Worm (Caenorhabditis elegans) whole organism, L4 larva: Measurements from ENCODE around the gene F15H10.8.

ENCODE experiments used
- F49E8.2 ChIP-seq: sonication (generic microtip); optimal IDR thresholded peaks from 2 replicates; lab custom pipeline; 2016; ENCODE audit warnings: missing compliant biosample characterization, mild to moderate bottlenecking, missing genetic modification characterization, borderline replicate concordance
- T26A8.4 ChIP-seq: fragments of 200-800 bp; sonication (Bioruptor generic); IDR thresholded peaks from 2 replicates; pipeline ENCODE4 v1.3.6; 2022; ENCODE audit warnings: missing genetic modification characterization, missing compliant biosample characterization
- Y105C5A.15 ChIP-seq: fragments of 200-800 bp; sonication (Bioruptor generic); IDR thresholded peaks from 2 replicates; pipeline ENCODE4 v1.3.6; 2022; ENCODE audit warnings: missing genetic modification characterization, missing compliant biosample characterization
- aha-1 ChIP-seq: fragments of 150-350 bp; peaks from one replicate; lab custom pipeline; 2014; ENCODE audit warnings: missing biosample characterization, missing genetic modification characterization
- ceh-20 ChIP-seq: fragments of 200-800 bp; sonication (Bioruptor generic); IDR thresholded peaks from 2 replicates; pipeline ENCODE4 v1.3.6; 2022; ENCODE audit warnings: missing genetic modification reagents, missing genetic modification characterization, missing compliant biosample characterization
- ceh-44 ChIP-seq: fragments of 200-800 bp; sonication (Bioruptor generic); IDR thresholded peaks from 2 replicates; pipeline ENCODE4 v1.3.6; 2022; ENCODE audit warnings: missing genetic modification reagents, missing genetic modification characterization, missing compliant biosample characterization
- ctbp-1 ChIP-seq: fragments of 200-800 bp; sonication (Bioruptor generic); IDR thresholded peaks from 2 replicates; pipeline ENCODE4 v1.3.6; 2022; ENCODE audit warnings: missing genetic modification reagents, missing genetic modification characterization, missing compliant biosample characterization
- daf-19 ChIP-seq: fragments of 200-800 bp; sonication (Bioruptor generic); conservative IDR thresholded peaks from 2 replicates; pipeline ENCODE4 v1.3.6; 2022; ENCODE audit warnings: missing genetic modification characterization, missing compliant biosample characterization
- daf-8 ChIP-seq: fragments of 200-800 bp; sonication (Bioruptor generic); IDR thresholded peaks from 2 replicates; pipeline ENCODE4 v1.3.6; 2022; ENCODE audit warnings: missing genetic modification characterization, missing compliant biosample characterization
- dmd-6 ChIP-seq: fragments of 200-800 bp; sonication (Bioruptor generic); IDR thresholded peaks from 2 replicates; pipeline ENCODE4 v1.3.6; 2022; ENCODE audit warnings: missing genetic modification reagents, missing genetic modification characterization, missing compliant biosample characterization
- dmd-8 ChIP-seq: fragments of 200-800 bp; sonication (Bioruptor generic); IDR thresholded peaks from 2 replicates; pipeline ENCODE4 v1.3.6; 2022; ENCODE audit warnings: missing genetic modification characterization, missing compliant biosample characterization
- dmd-9 ChIP-seq: fragments of 200-800 bp; sonication (Bioruptor generic); IDR thresholded peaks from 2 replicates; pipeline ENCODE4 v1.3.6; 2022; ENCODE audit warnings: missing genetic modification reagents, missing genetic modification characterization, missing compliant biosample characterization
- dpl-1 ChIP-seq: fragments of 150-350 bp; optimal IDR thresholded peaks from 2 replicates; lab custom pipeline; 2014; ENCODE audit warnings: missing biosample characterization, missing genetic modification reagents, missing genetic modification characterization
- duxl-1 ChIP-seq: sonication (generic microtip); optimal IDR thresholded peaks from 2 replicates; lab custom pipeline; 2016; ENCODE audit warnings: mild to moderate bottlenecking, missing genetic modification characterization, moderate library complexity, missing compliant biosample characterization; ENCODE audit not compliant: poor library complexity
- dve-1 ChIP-seq: sonication (generic microtip); optimal IDR thresholded peaks from 2 replicates; lab custom pipeline; 2017; ENCODE audit warnings: antibody characterized with exemption, mild to moderate bottlenecking, missing genetic modification characterization, missing compliant biosample characterization; ENCODE audit not compliant: insufficient read depth
- egl-27 ChIP-seq: sonication (generic microtip); optimal IDR thresholded peaks from 3 replicates; lab custom pipeline; 2017; ENCODE audit warnings: missing biosample characterization, missing genetic modification reagents, missing genetic modification characterization
- jun-1 ChIP-seq: fragments of 150-350 bp; optimal IDR thresholded peaks from 2 replicates; lab custom pipeline; 2014; ENCODE audit warnings: missing biosample characterization, missing genetic modification reagents, missing genetic modification characterization
- lin-13 ChIP-seq: fragments of 150-350 bp; optimal IDR thresholded peaks from 2 replicates; lab custom pipeline; 2014; ENCODE audit warnings: missing biosample characterization, missing genetic modification reagents, missing genetic modification characterization
- lir-3 ChIP-seq: sonication (generic microtip); optimal IDR thresholded peaks from 2 replicates; lab custom pipeline; 2016; ENCODE audit warnings: mild to moderate bottlenecking, missing genetic modification characterization, missing compliant biosample characterization
- lsy-2 ChIP-seq, 2 experiments: fragments of 150-350 bp in 1 of 2; sonication (generic microtip) in 1 of 2; optimal IDR thresholded peaks; 2 replicates each; lab custom pipeline; 2014 to 2017; ENCODE audit warnings: missing biosample characterization in 2 of 2, missing genetic modification characterization in 2 of 2
- mdl-1 ChIP-seq, 2 experiments: fragments of 150-350 bp in 1 of 2; sonication (generic microtip) in 1 of 2; optimal IDR thresholded peaks; 2 replicates each; lab custom pipeline; 2014 to 2017; ENCODE audit warnings: missing biosample characterization in 2 of 2, missing genetic modification characterization in 2 of 2
- mdt-29 ChIP-seq: fragments of 200-800 bp; sonication (Bioruptor generic); IDR thresholded peaks from 2 replicates; pipeline ENCODE4 v1.3.6; 2022; ENCODE audit warnings: missing genetic modification reagents, missing genetic modification characterization, missing compliant biosample characterization
- mep-1 ChIP-seq: fragments of 150-350 bp; sonication (generic microtip); optimal IDR thresholded peaks from 3 replicates; lab custom pipeline; 2014; ENCODE audit warnings: missing biosample characterization, missing genetic modification characterization
- nhr-102 ChIP-seq: sonication (generic microtip); optimal IDR thresholded peaks from 2 replicates; lab custom pipeline; 2016; ENCODE audit warnings: mild to moderate bottlenecking, missing genetic modification characterization, moderate library complexity, missing compliant biosample characterization
- nhr-111 ChIP-seq: fragments of 200-800 bp; sonication (Bioruptor generic); optimal IDR thresholded peaks from 2 replicates; lab custom pipeline; 2018; ENCODE audit warnings: mild to moderate bottlenecking, missing genetic modification characterization, missing compliant biosample characterization
- nhr-237 ChIP-seq: sonication (generic microtip); optimal IDR thresholded peaks from 2 replicates; lab custom pipeline; 2017; ENCODE audit warnings: missing biosample characterization, missing genetic modification characterization
- nhr-6 ChIP-seq: fragments of 150-350 bp; optimal IDR thresholded peaks from 2 replicates; lab custom pipeline; 2014; ENCODE audit warnings: missing biosample characterization, missing genetic modification characterization
- php-3 ChIP-seq: fragments of 200-800 bp; sonication (Bioruptor generic); IDR thresholded peaks from 2 replicates; pipeline ENCODE4 v1.3.6; 2022; ENCODE audit warnings: missing genetic modification reagents, missing genetic modification characterization, missing compliant biosample characterization
- pqm-1 ChIP-seq: sonication (generic microtip); optimal IDR thresholded peaks from 2 replicates; lab custom pipeline; 2017; ENCODE audit warnings: missing biosample characterization, missing genetic modification characterization
- rbr-2 ChIP-seq: sonication (generic microtip); optimal IDR thresholded peaks from 2 replicates; lab custom pipeline; 2016; ENCODE audit warnings: missing genotype, missing genetic modification characterization, missing compliant biosample characterization
- saeg-2 ChIP-seq: fragments of 200-800 bp; sonication (Bioruptor generic); IDR thresholded peaks from 2 replicates; pipeline ENCODE4 v1.3.6; 2022; ENCODE audit warnings: missing genetic modification reagents, missing genetic modification characterization, missing compliant biosample characterization
- sdz-12 ChIP-seq: fragments of 200-800 bp; sonication (Bioruptor generic); optimal IDR thresholded peaks from 2 replicates; lab custom pipeline; 2018; ENCODE audit warnings: mild to moderate bottlenecking, missing genetic modification characterization, missing compliant biosample characterization
- skn-1 ChIP-seq: fragments of 150-350 bp; optimal IDR thresholded peaks from 2 replicates; lab custom pipeline; 2014; ENCODE audit warnings: missing biosample characterization, missing genetic modification characterization
- snpc-4 ChIP-seq: fragments of 150-350 bp; optimal IDR thresholded peaks from 2 replicates; lab custom pipeline; 2014; ENCODE audit warnings: missing biosample characterization, missing genetic modification characterization
- unc-62 ChIP-seq, 3 experiments: fragments of 150-350 bp in 1 of 3; sonication (generic microtip); optimal IDR thresholded peaks in 2 of 3; peaks in 1 of 3; 1 replicate in 1 of 3; 2 replicates in 2 of 3; lab custom pipeline; 2014 to 2017; ENCODE audit warnings: missing biosample characterization in 3 of 3, missing genetic modification characterization in 3 of 3, missing genetic modification reagents in 3 of 3, missing genotype in 1 of 3
- vab-7 ChIP-seq: fragments of 200-800 bp; sonication (Bioruptor generic); IDR thresholded peaks from 2 replicates; pipeline ENCODE4 v1.3.6; 2022; ENCODE audit warnings: missing genetic modification reagents, missing genetic modification characterization, missing compliant biosample characterization
- zfp-2 ChIP-seq: sonication (generic microtip); optimal IDR thresholded peaks from 2 replicates; lab custom pipeline; 2016; ENCODE audit warnings: mild to moderate bottlenecking, missing genetic modification characterization, missing compliant biosample characterization
- zip-11 ChIP-seq: fragments of 200-800 bp; sonication (Bioruptor generic); IDR thresholded peaks from 2 replicates; pipeline ENCODE4 v1.3.6; 2022; ENCODE audit warnings: missing genetic modification characterization, missing compliant biosample characterization
- zip-2 ChIP-seq: fragments of 150-350 bp; optimal IDR thresholded peaks from 2 replicates; lab custom pipeline; 2014; ENCODE audit warnings: missing biosample characterization, missing genetic modification characterization
- ztf-7 ChIP-seq: fragments of 150-350 bp; optimal IDR thresholded peaks from 2 replicates; lab custom pipeline; 2014; ENCODE audit warnings: missing biosample characterization, missing genetic modification characterization

The F15H10.8 gene

DNA sequence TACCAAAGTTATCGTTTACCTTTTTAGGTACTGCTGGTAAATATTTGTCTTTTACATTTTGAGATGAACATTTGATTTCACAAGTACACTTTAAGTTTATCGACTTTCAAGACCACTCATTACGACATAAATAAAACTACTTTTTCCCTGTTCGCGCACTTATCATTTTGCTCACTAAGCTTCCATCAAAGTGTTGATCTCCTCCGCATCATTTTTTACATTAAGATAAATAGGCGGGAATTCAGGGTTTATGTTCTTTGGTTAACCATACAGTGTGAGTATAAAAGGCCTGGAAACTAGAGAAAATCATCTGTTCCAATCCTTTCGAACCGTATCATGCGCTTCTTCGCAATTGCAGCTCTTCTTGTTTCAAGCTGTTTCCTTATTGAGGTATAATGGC, 20.6 kb downstream of the F15H10.8 start, which contains the start of gene pqn-2:
Gene pqn-2, plus strand, starts transcription at position 301 of the 400 bp plus-strand sequence.
- TF ChIP-seq mdt-29 (GFP tag; lab: Robert Waterston, UW): no peak
- no peak for TF ChIP-seq ztf-7 (tag; lab: Kevin White, UChicago)
- no peak for TF ChIP-seq pqm-1 (tag; lab: Kevin White, UChicago)
- no peak for TF ChIP-seq ctbp-1
- no peak for TF ChIP-seq mdl-1 (tag; optimal IDR thresholded peaks at IDR 0.05; lab: Kevin White, UChicago)
- no peak for TF ChIP-seq dmd-6 (GFP tag; lab: Robert Waterston, UW)
- TF ChIP-seq lin-13 (GFP tag; lab: Kevin White, UChicago): no peak
- no peak for TF ChIP-seq zip-11 (GFP tag; lab: Robert Waterston, UW)
- TF ChIP-seq Y105C5A.15 (GFP tag; lab: Robert Waterston, UW): no peak
- TF ChIP-seq nhr-237 (tag; lab: Kevin White, UChicago): no peak
- no peak for TF ChIP-seq ceh-20
- TF ChIP-seq ceh-44: no peak
- TF ChIP-seq, all 104 proteins: peak for 0

- TF ChIP-seq daf-8 (no peak), php-3 (GFP tag; lab: Robert Waterston, UW) (no peak), nhr-111 (GFP tag; lab: Kevin White, UChicago) (no peak), vab-7 (GFP tag; lab: Robert Waterston, UW) (no peak), skn-1 (tag; lab: Kevin White, UChicago) (no peak), lsy-2 (tag; optimal IDR thresholded peaks at IDR 0.05; lab: Kevin White, UChicago) (no peak), dpl-1 (GFP tag; lab: Kevin White, UChicago) (no peak), egl-27 (tag; lab: Kevin White, UChicago) (no peak), nhr-102 (tag; lab: Kevin White, UChicago) (no peak), mep-1 (tag; lab: Kevin White, UChicago) (no peak), T26A8.4 (GFP tag; lab: Robert Waterston, UW) (no peak), daf-19 (GFP tag; lab: Robert Waterston, UW) (no peak), F49E8.2 (no peak), dve-1 (no peak)
Observed at ce11 chrV:10381726-10382125, 21.0 kb downstream of the F15H10.8 start, which contains the start of gene abu-1. Gene abu-1, minus strand, starts transcription at chrV:10381826.

- no peak for TF ChIP-seq rbr-2
- no peak for TF ChIP-seq dmd-8 (GFP tag; lab: Robert Waterston, UW)
- peak; percentile 95 for TF ChIP-seq aha-1 (tag; lab: Kevin White, UChicago)
- no peak for TF ChIP-seq zfp-2
- no peak for TF ChIP-seq zip-2 (tag; lab: Kevin White, UChicago)
- TF ChIP-seq nhr-6 (tag; lab: Kevin White, UChicago): no peak
- TF ChIP-seq unc-62 (GFP tag; optimal IDR thresholded peaks at IDR 0.05 in 1 of 2; lab: Kevin White, UChicago): peak in 1 of 2 experiments; percentile 68
- no peak for TF ChIP-seq unc-62 (tag; optimal IDR thresholded peaks at IDR 0.05; lab: Kevin White, UChicago)
- no peak for TF ChIP-seq dmd-9 (GFP tag; lab: Robert Waterston, UW)
- TF ChIP-seq egl-27 (tag; lab: Kevin White, UChicago): no peak
- TF ChIP-seq lir-3 (tag; lab: Kevin White, UChicago): no peak
- no peak for TF ChIP-seq duxl-1 (tag; lab: Kevin White, UChicago)
- TF ChIP-seq saeg-2 (GFP tag; lab: Robert Waterston, UW): no peak
- TF ChIP-seq lin-13 (GFP tag; lab: Kevin White, UChicago): no peak
- no peak for TF ChIP-seq daf-19 (GFP tag; lab: Robert Waterston, UW)
- TF ChIP-seq snpc-4 (tag; lab: Kevin White, UChicago): no peak
- no peak for TF ChIP-seq jun-1
- TF ChIP-seq sdz-12 (GFP tag; lab: Kevin White, UChicago): no peak
Observed at ce11 chrV:10379761-10380160, 22.9 kb downstream of the F15H10.8 start.
